Fruit fly (Drosophila melanogaster) whole organism, embryonic: ENCODE measurements around the gene CG44838.

Experiments used
- ATbp ChIP-seq: fragments of 200-800 bp; sonication (Bioruptor generic); optimal IDR thresholded peaks from 2 replicates; lab custom pipeline; 2017; ENCODE audit warnings: missing biosample characterization, mild to moderate bottlenecking, missing genetic modification characterization, missing genetic modification reagents
- Ada2b ChIP-seq: fragments of 200-800 bp; sonication (Bioruptor generic); IDR thresholded peaks from 2 replicates; pipeline ENCODE4 v1.3.6; 2022; ENCODE audit warnings: missing biosample characterization, missing genetic modification characterization
- CG10543 ChIP-seq: fragments of 200-800 bp; sonication (Bioruptor generic); optimal IDR thresholded peaks from 3 replicates; lab custom pipeline; 2017; ENCODE audit warnings: missing biosample characterization, mild to moderate bottlenecking, missing genetic modification characterization, moderate library complexity
- CG11093 ChIP-seq: fragments of 200-800 bp; sonication (Bioruptor generic); IDR thresholded peaks from 3 replicates; pipeline ENCODE4 v1.3.6; 2022; ENCODE audit warnings: missing biosample characterization, missing genetic modification characterization
- CG11504 ChIP-seq: fragments of 200-800 bp; sonication (Bioruptor generic); optimal IDR thresholded peaks from 3 replicates; lab custom pipeline; 2019; ENCODE audit warnings: missing biosample characterization, mild to moderate bottlenecking, missing genetic modification characterization, moderate library complexity
- CG13123 ChIP-seq: fragments of 200-800 bp; sonication (Bioruptor generic); optimal IDR thresholded peaks from 2 replicates; lab custom pipeline; 2016; ENCODE audit warnings: missing biosample characterization, missing genetic modification characterization
- CG14441 ChIP-seq: fragments of 200-800 bp; sonication (Bioruptor generic); IDR thresholded peaks from 2 replicates; pipeline ENCODE4 v1.3.6; 2022; ENCODE audit warnings: missing biosample characterization, missing genetic modification characterization
- CG1529 ChIP-seq: fragments of 200-800 bp; sonication (Bioruptor generic); optimal IDR thresholded peaks from 3 replicates; lab custom pipeline; 2018; ENCODE audit warnings: missing biosample characterization, missing genetic modification characterization
- CG15696 ChIP-seq: fragments of 200-800 bp; sonication (Bioruptor generic); optimal IDR thresholded peaks from 2 replicates; lab custom pipeline; 2019; ENCODE audit warnings: missing biosample characterization, mild to moderate bottlenecking, missing genetic modification characterization, moderate library complexity
- CG1647 ChIP-seq: fragments of 200-800 bp; sonication (Bioruptor generic); optimal IDR thresholded peaks from 3 replicates; lab custom pipeline; 2016; ENCODE audit warnings: missing biosample characterization, missing genetic modification characterization
- CG1832 ChIP-seq: fragments of 200-800 bp; sonication (Bioruptor generic); optimal IDR thresholded peaks from 2 replicates; lab custom pipeline; 2017; ENCODE audit warnings: missing biosample characterization, mild to moderate bottlenecking, missing genetic modification characterization, inconsistent platforms
- CG18476 ChIP-seq: fragments of 200-800 bp; sonication (Bioruptor generic); optimal IDR thresholded peaks from 2 replicates; lab custom pipeline; 2016; ENCODE audit warnings: missing biosample characterization, mild to moderate bottlenecking, missing genetic modification characterization
- CG2116 ChIP-seq: fragments of 200-800 bp; sonication (Bioruptor generic); optimal IDR thresholded peaks from 3 replicates; lab custom pipeline; 2018; ENCODE audit warnings: missing biosample characterization, mild to moderate bottlenecking, missing genetic modification characterization
- CG2889 ChIP-seq: fragments of 200-800 bp; sonication (Bioruptor generic); IDR thresholded peaks from 3 replicates; pipeline ENCODE4 v1.3.6; 2022; ENCODE audit warnings: missing biosample characterization, missing genetic modification characterization
- CG31388 ChIP-seq: fragments of 200-800 bp; sonication (Bioruptor generic); optimal IDR thresholded peaks from 2 replicates; lab custom pipeline; 2016; ENCODE audit warnings: missing biosample characterization, missing genetic modification characterization
- CG32772 ChIP-seq: fragments of 200-800 bp; sonication (Bioruptor generic); IDR thresholded peaks from 2 replicates; pipeline ENCODE4 v1.3.6; 2022; ENCODE audit warnings: missing biosample characterization, missing genetic modification characterization
- CG43689 ChIP-seq: fragments of 200-800 bp; sonication (Bioruptor generic); IDR thresholded peaks from 2 replicates; pipeline ENCODE4 v1.3.6; 2022; ENCODE audit warnings: missing biosample characterization, missing genetic modification characterization
- CG4707 ChIP-seq: fragments of 200-800 bp; sonication (Bioruptor generic); optimal IDR thresholded peaks from 2 replicates; lab custom pipeline; 2018; ENCODE audit warnings: missing biosample characterization, mild to moderate bottlenecking, missing genetic modification characterization, moderate library complexity
- CG6254 ChIP-seq: fragments of 200-800 bp; sonication (Bioruptor generic); optimal IDR thresholded peaks from 3 replicates; lab custom pipeline; 2017; ENCODE audit warnings: mild to moderate bottlenecking, missing biosample characterization, missing genetic modification reagents, missing genetic modification characterization
- CG6765 ChIP-seq: fragments of 200-800 bp; sonication (Bioruptor generic); optimal IDR thresholded peaks from 3 replicates; lab custom pipeline; 2017; ENCODE audit warnings: missing biosample characterization, mild to moderate bottlenecking, missing genetic modification characterization
- CG7928 ChIP-seq: fragments of 200-800 bp; sonication (Bioruptor generic); optimal IDR thresholded peaks from 2 replicates; lab custom pipeline; 2017; ENCODE audit warnings: missing biosample characterization, mild to moderate bottlenecking, missing genetic modification characterization
- CG7963 ChIP-seq: fragments of 200-800 bp; sonication (Bioruptor generic); IDR thresholded peaks from 3 replicates; pipeline ENCODE4 v1.3.6; 2022; ENCODE audit warnings: missing biosample characterization, missing genetic modification characterization; ENCODE audit not compliant: partially characterized antibody
- CG8089 ChIP-seq: fragments of 200-800 bp; sonication (Bioruptor generic); optimal IDR thresholded peaks from 3 replicates; lab custom pipeline; 2016; ENCODE audit warnings: missing biosample characterization, missing genetic modification characterization
- CG8290 ChIP-seq, 3 experiments: fragments of 200-800 bp; sonication (Bioruptor generic); optimal IDR thresholded peaks; 2 replicates each; lab custom pipeline; 2016 to 2019; ENCODE audit warnings: missing biosample characterization in 3 of 3, missing genetic modification characterization in 3 of 3, mild to moderate bottlenecking in 2 of 3, moderate library complexity in 1 of 3
- CG8924 ChIP-seq: fragments of 200-800 bp; optimal IDR thresholded peaks from 3 replicates; lab custom pipeline; 2019; ENCODE audit warnings: missing biosample characterization, mild to moderate bottlenecking, missing genetic modification characterization, moderate library complexity
- CG9817 ChIP-seq: fragments of 200-800 bp; sonication (Bioruptor generic); optimal IDR thresholded peaks from 2 replicates; lab custom pipeline; 2018; ENCODE audit warnings: missing biosample characterization, mild to moderate bottlenecking, missing genetic modification characterization, moderate library complexity
- Dip3 ChIP-seq: fragments of 200-800 bp; sonication (Bioruptor generic); optimal IDR thresholded peaks from 3 replicates; lab custom pipeline; 2016; ENCODE audit warnings: missing biosample characterization, missing genetic modification characterization
- Ets65A ChIP-seq: fragments of 200-800 bp; sonication (Bioruptor generic); peaks from one replicate; lab custom pipeline; 2016; ENCODE audit warnings: missing biosample characterization, missing genetic modification characterization
- PHDP ChIP-seq: fragments of 200-800 bp; sonication (Bioruptor generic); optimal IDR thresholded peaks from 3 replicates; lab custom pipeline; 2018; ENCODE audit warnings: missing biosample characterization, mild to moderate bottlenecking, missing genetic modification characterization, moderate library complexity
- Ravus ChIP-seq: fragments of 200-800 bp; sonication (Bioruptor generic); IDR thresholded peaks from 2 replicates; pipeline ENCODE4 v1.3.6; 2022; ENCODE audit warnings: missing biosample characterization, missing genetic modification characterization
- Rfx ChIP-seq: fragments of 200-800 bp; sonication (Bioruptor generic); IDR thresholded peaks from 2 replicates; pipeline ENCODE4 v1.3.6; 2022; ENCODE audit warnings: missing biosample characterization, missing genetic modification characterization
- Trl ChIP-seq, 3 experiments: fragments of >200 bp in 2 of 3; fragments of 200-800 bp in 1 of 3; sonication (Bioruptor generic) in 1 of 3; optimal IDR thresholded peaks; 2 replicates in 1 of 3; 3 replicates in 2 of 3; lab custom pipeline; 2016 to 2017; ENCODE audit warnings: missing biosample characterization in 1 of 3, missing genetic modification characterization in 1 of 3
- ash1 ChIP-seq: fragments of 200-800 bp; sonication (Bioruptor generic); optimal IDR thresholded peaks from 2 replicates; lab custom pipeline; 2018; ENCODE audit warnings: missing biosample characterization, mild to moderate bottlenecking, missing genetic modification characterization
- bbx ChIP-seq: fragments of 200-800 bp; sonication (Bioruptor generic); IDR thresholded peaks from 2 replicates; pipeline ENCODE4 v1.3.6; 2022; ENCODE audit warnings: missing biosample characterization, missing genetic modification characterization; ENCODE audit not compliant: partially characterized antibody
- dm ChIP-seq: fragments of 200-800 bp; sonication (Bioruptor generic); optimal IDR thresholded peaks from 3 replicates; lab custom pipeline; 2016; ENCODE audit warnings: missing biosample characterization, missing genetic modification characterization
- esg ChIP-seq: fragments of 200-800 bp; sonication (Bioruptor generic); conservative IDR thresholded peaks from 2 replicates; pipeline ENCODE4 v1.3.6; 2022; ENCODE audit warnings: missing biosample characterization, missing genetic modification characterization
- fru ChIP-seq: fragments of >200 bp; optimal IDR thresholded peaks from 2 replicates; lab custom pipeline; 2017
- luna ChIP-seq: fragments of 200-800 bp; sonication (Bioruptor generic); optimal IDR thresholded peaks from 2 replicates; lab custom pipeline; 2016; ENCODE audit warnings: missing biosample characterization, missing genetic modification characterization
- oc ChIP-seq: fragments of 200-800 bp; sonication (Bioruptor generic); optimal IDR thresholded peaks from 2 replicates; lab custom pipeline; 2018; ENCODE audit warnings: missing biosample characterization, mild to moderate bottlenecking, missing genetic modification characterization, moderate library complexity
- prd ChIP-seq, 3 experiments: fragments of >200 bp in 2 of 3; fragments of 200-800 bp in 1 of 3; sonication (Bioruptor generic) in 1 of 3; optimal IDR thresholded peaks in 2 of 3; IDR thresholded peaks in 1 of 3; 2 replicates in 2 of 3; 3 replicates in 1 of 3; pipeline versions ENCODE4 v1.3.6 to Lab custom; 2017 to 2022; ENCODE audit warnings: missing biosample characterization in 1 of 3, missing genetic modification characterization in 1 of 3
- psq ChIP-seq: fragments of 200-800 bp; sonication (Bioruptor generic); optimal IDR thresholded peaks from 2 replicates; lab custom pipeline; 2017; ENCODE audit warnings: missing biosample characterization, missing genetic modification characterization
- sd ChIP-seq: fragments of 200-800 bp; sonication (Bioruptor generic); optimal IDR thresholded peaks from 3 replicates; lab custom pipeline; 2018; ENCODE audit warnings: missing biosample characterization, mild to moderate bottlenecking, missing genetic modification characterization, moderate library complexity
- shn ChIP-seq: fragments of 200-800 bp; sonication (Bioruptor generic); optimal IDR thresholded peaks from 3 replicates; lab custom pipeline; 2016; ENCODE audit warnings: missing biosample characterization, missing genetic modification characterization
- slp2 ChIP-seq: fragments of 200-800 bp; sonication (Bioruptor generic); optimal IDR thresholded peaks from 2 replicates; lab custom pipeline; 2016; ENCODE audit warnings: missing biosample characterization, missing genetic modification characterization
- so ChIP-seq: fragments of 200-800 bp; sonication (Bioruptor generic); IDR thresholded peaks from 3 replicates; pipeline ENCODE4 v1.3.6; 2022; ENCODE audit warnings: missing biosample characterization, missing genetic modification characterization
- tgo ChIP-seq: fragments of 200-800 bp; sonication (Bioruptor generic); IDR thresholded peaks from 3 replicates; pipeline ENCODE4 v1.3.6; 2022; ENCODE audit warnings: missing biosample characterization, missing genetic modification characterization
- trh ChIP-seq: fragments of 200-800 bp; sonication (Bioruptor generic); optimal IDR thresholded peaks from 2 replicates; lab custom pipeline; 2016; ENCODE audit warnings: missing biosample characterization, missing genetic modification characterization
- usp ChIP-seq: fragments of >200 bp; optimal IDR thresholded peaks from 2 replicates; lab custom pipeline; 2017; ENCODE audit warnings: missing biosample characterization, missing genetic modification characterization

CG44838 gene

DNA sequence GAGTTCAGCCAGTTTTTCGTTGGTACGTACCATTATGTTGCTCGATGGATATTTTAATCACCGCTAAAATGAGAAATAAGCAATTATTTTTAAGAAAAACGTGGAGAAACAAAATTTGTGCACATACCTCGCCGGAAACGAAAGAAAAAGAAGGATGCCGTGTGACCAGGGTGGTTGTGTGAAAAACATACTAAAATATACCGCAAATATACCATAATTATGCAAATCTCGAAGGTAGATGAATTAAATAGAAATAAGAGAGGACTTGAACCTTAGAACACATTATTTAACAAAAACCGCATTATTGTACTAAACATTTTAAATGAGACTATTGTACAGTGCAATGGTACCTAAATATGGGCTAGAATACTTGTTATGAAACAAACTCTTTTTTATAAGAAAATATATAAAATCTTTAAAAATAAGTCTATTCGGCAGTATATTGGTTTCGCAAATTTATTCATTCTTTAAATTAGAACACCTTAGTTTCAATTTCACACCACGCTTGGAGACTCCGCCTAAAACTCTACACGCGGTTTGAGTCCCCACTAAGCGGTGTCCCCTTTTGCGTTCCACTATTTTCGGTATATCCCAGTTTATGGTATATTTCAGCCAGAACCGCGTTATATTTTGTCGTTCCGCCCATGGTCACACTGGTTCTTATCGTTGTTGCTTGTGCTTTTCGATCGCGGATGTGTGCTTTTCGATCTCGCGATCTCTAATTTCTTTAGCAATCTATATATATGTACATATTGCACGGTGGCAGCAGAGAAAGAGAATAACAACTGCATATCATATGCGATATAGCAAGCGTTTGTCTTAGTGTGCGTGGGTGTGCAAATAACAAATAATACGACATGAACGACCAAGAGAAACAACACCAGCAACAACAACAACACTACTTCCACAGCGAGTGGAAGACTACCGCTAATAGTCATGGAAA, 30.9 kb upstream of the CG44838 start, which contains the start of the genes RpS17 and MTF-1 (continued):
- TF ChIP-seq psq (GFP tag; lab: Kevin White, UChicago) (no peak), prd (optimal IDR thresholded peaks at IDR 0.05; lab: Kevin White, UChicago) (no peak), prd (GFP tag; IDR thresholded peaks at IDR 0.05; lab: Robert Waterston, UW) (no peak), esg (GFP tag; lab: Robert Waterston, UW) (no peak), bbx (GFP tag; lab: Robert Waterston, UW) (no peak), Ravus (GFP tag; lab: Robert Waterston, UW) (no peak), CG32772 (GFP tag; lab: Robert Waterston, UW) (no peak), CG43689 (GFP tag; lab: Robert Waterston, UW) (no peak), CG4707 (peak; percentile 69), CG18476 (GFP tag; lab: Kevin White, UChicago) (no peak), CG6765 (peak; percentile 73), CG8924 (tag; lab: Kevin White, UChicago) (peak; percentile 16), CG2116 (GFP tag; lab: Kevin White, UChicago) (peak; percentile 64), CG31388 (no peak), CG2889 (GFP tag; lab: Robert Waterston, UW) (no peak), fru (lab: Kevin White, UChicago) (no peak), tgo (GFP tag; lab: Robert Waterston, UW) (peak; percentile 51), Ets65A (GFP tag; lab: Kevin White, UChicago) (peak; percentile 85), CG14441 (GFP tag; lab: Robert Waterston, UW) (peak; percentile 21; the same call in 1 of the 2 replicates), CG7928 (GFP tag; lab: Kevin White, UChicago) (no peak), luna (GFP tag; lab: Kevin White, UChicago) (peak; percentile 7), Dip3 (GFP tag; lab: Kevin White, UChicago) (peak; percentile 17), CG1647 (no peak), CG1832 (GFP tag; lab: Kevin White, UChicago) (no peak), Trl (optimal IDR thresholded peaks at IDR 0.05; lab: Kevin White, UChicago) (no peak), Trl (GFP tag; optimal IDR thresholded peaks at IDR 0.05; lab: Kevin White, UChicago) (peak; percentile 20), CG10543 (GFP tag; lab: Kevin White, UChicago) (peak; percentile 22), CG15696 (no peak), trh (no peak), CG9817 (tag; lab: Kevin White, UChicago) (no peak), Rfx (GFP tag; lab: Robert Waterston, UW) (peak; percentile 70), so (0 out of 3 replicates have a peak, but pooled peaks have one; percentile 29), PHDP (tag; lab: Kevin White, UChicago) (peak; percentile 66), ash1 (no peak), CG11093 (GFP tag; lab: Robert Waterston, UW) (no peak), shn (GFP tag; lab: Kevin White, UChicago) (peak; percentile 2), slp2 (peak; percentile 26), CG8089 (peak; percentile 22), CG1529 (GFP tag; lab: Kevin White, UChicago) (peak; percentile 51), CG8290 (GFP tag; optimal IDR thresholded peaks at IDR 0.05; lab: Kevin White, UChicago) (peak; percentile 0), CG8290 (tag; optimal IDR thresholded peaks at IDR 0.05; lab: Kevin White, UChicago) (peak in 1 of 2 experiments; percentile 53), CG11504 (tag; lab: Kevin White, UChicago) (peak; percentile 34), dm (GFP tag; lab: Kevin White, UChicago) (peak; percentile 66), ATbp (GFP tag; lab: Kevin White, UChicago) (peak; percentile 44), CG6254 (GFP tag; lab: Kevin White, UChicago) (no peak), CG13123 (peak; percentile 24), oc (tag; lab: Kevin White, UChicago) (no peak), Ada2b (GFP tag; lab: Robert Waterston, UW) (no peak), sd (tag; lab: Kevin White, UChicago) (no peak), CG7963 (GFP tag; lab: Robert Waterston, UW) (no peak), usp (GFP tag; lab: Kevin White, UChicago) (no peak)
